Fruit fly (Drosophila melanogaster) whole organism, embryonic: Measurements from ENCODE around the gene CG10208.

Experiments
- BtbVII ChIP-seq: fragments of 200-800 bp; sonication (Bioruptor generic); optimal IDR thresholded peaks from 3 replicates; lab custom pipeline; 2017; ENCODE audit warnings: missing biosample characterization, mild to moderate bottlenecking, missing genetic modification characterization
- CG15011 ChIP-seq: fragments of 200-800 bp; sonication (Bioruptor generic); optimal IDR thresholded peaks from 3 replicates; lab custom pipeline; 2018; ENCODE audit warnings: missing biosample characterization, mild to moderate bottlenecking, missing genetic modification characterization
- CG17328 ChIP-seq: fragments of 200-800 bp; sonication (Bioruptor generic); IDR thresholded peaks from 2 replicates; pipeline ENCODE4 v1.3.6; 2022; ENCODE audit warnings: missing biosample characterization, missing genetic modification characterization
- CG17359 ChIP-seq: fragments of 200-800 bp; sonication (Bioruptor generic); optimal IDR thresholded peaks from 3 replicates; lab custom pipeline; 2018; ENCODE audit warnings: missing biosample characterization, mild to moderate bottlenecking, missing genetic modification characterization, moderate library complexity
- CG17361 ChIP-seq: fragments of 200-800 bp; sonication (Bioruptor generic); IDR thresholded peaks from 3 replicates; pipeline ENCODE4 v1.3.6; 2022; ENCODE audit warnings: missing biosample characterization, missing genetic modification characterization
- CG18476 ChIP-seq: fragments of 200-800 bp; sonication (Bioruptor generic); optimal IDR thresholded peaks from 2 replicates; lab custom pipeline; 2016; ENCODE audit warnings: missing biosample characterization, mild to moderate bottlenecking, missing genetic modification characterization
- CG2116 ChIP-seq: fragments of 200-800 bp; sonication (Bioruptor generic); optimal IDR thresholded peaks from 3 replicates; lab custom pipeline; 2018; ENCODE audit warnings: missing biosample characterization, mild to moderate bottlenecking, missing genetic modification characterization
- CG2875 ChIP-seq: fragments of 200-800 bp; sonication (Bioruptor generic); optimal IDR thresholded peaks from 2 replicates; lab custom pipeline; 2017; ENCODE audit warnings: missing biosample characterization, mild to moderate bottlenecking, missing genetic modification characterization, missing genetic modification reagents
- CG3163 ChIP-seq: fragments of 200-800 bp; sonication (Bioruptor generic); optimal IDR thresholded peaks from 3 replicates; lab custom pipeline; 2016; ENCODE audit warnings: missing biosample characterization, missing genetic modification characterization
- CG32532 ChIP-seq: fragments of 200-800 bp; sonication (Bioruptor generic); IDR thresholded peaks from 2 replicates; pipeline ENCODE4 v1.3.6; 2022; ENCODE audit warnings: missing biosample characterization, missing genetic modification characterization
- CG33213 ChIP-seq: fragments of 200-800 bp; sonication (Bioruptor generic); optimal IDR thresholded peaks from 3 replicates; lab custom pipeline; 2016; ENCODE audit warnings: missing biosample characterization, missing genetic modification characterization
- CG34422 ChIP-seq: fragments of 200-800 bp; sonication (Bioruptor generic); IDR thresholded peaks from 3 replicates; pipeline ENCODE4 v1.3.6; 2022; ENCODE audit warnings: missing biosample characterization, missing genetic modification characterization
- CG4360 ChIP-seq: fragments of 200-800 bp; sonication (Bioruptor generic); IDR thresholded peaks from 2 replicates; pipeline ENCODE4 v1.3.6; 2022; ENCODE audit warnings: missing biosample characterization, missing genetic modification characterization
- CG6765 ChIP-seq: fragments of 200-800 bp; sonication (Bioruptor generic); optimal IDR thresholded peaks from 3 replicates; lab custom pipeline; 2017; ENCODE audit warnings: missing biosample characterization, mild to moderate bottlenecking, missing genetic modification characterization
- CG8290 ChIP-seq, 3 experiments: fragments of 200-800 bp; sonication (Bioruptor generic); optimal IDR thresholded peaks; 2 replicates each; lab custom pipeline; 2016 to 2019; ENCODE audit warnings: missing biosample characterization in 3 of 3, missing genetic modification characterization in 3 of 3, mild to moderate bottlenecking in 2 of 3, moderate library complexity in 1 of 3
- CG9609 ChIP-seq: fragments of 200-800 bp; sonication (Bioruptor generic); optimal IDR thresholded peaks from 3 replicates; lab custom pipeline; 2016; ENCODE audit warnings: missing biosample characterization, missing genetic modification characterization
- CG9797 ChIP-seq: fragments of 200-800 bp; sonication (Bioruptor generic); optimal IDR thresholded peaks from 3 replicates; lab custom pipeline; 2018; ENCODE audit warnings: missing biosample characterization, mild to moderate bottlenecking, missing genetic modification characterization
- Chrac-16 ChIP-seq: fragments of 200-800 bp; sonication (Bioruptor generic); optimal IDR thresholded peaks from 3 replicates; lab custom pipeline; 2016; ENCODE audit warnings: missing biosample characterization, missing genetic modification characterization
- CrebB ChIP-seq: fragments of 200-800 bp; sonication (Bioruptor generic); optimal IDR thresholded peaks from 3 replicates; lab custom pipeline; 2018; ENCODE audit warnings: missing biosample characterization, mild to moderate bottlenecking, missing genetic modification characterization
- Dip2 ChIP-seq: fragments of 200-800 bp; sonication (Bioruptor generic); IDR thresholded peaks from 2 replicates; pipeline ENCODE4 v1.3.6; 2022; ENCODE audit warnings: missing biosample characterization, missing genetic modification characterization
- Hey ChIP-seq: fragments of 200-800 bp; sonication (Bioruptor generic); optimal IDR thresholded peaks from 3 replicates; lab custom pipeline; 2018; ENCODE audit warnings: missing biosample characterization, mild to moderate bottlenecking, missing genetic modification characterization
- Hmr ChIP-seq: fragments of 200-800 bp; sonication (Bioruptor generic); optimal IDR thresholded peaks from 3 replicates; lab custom pipeline; 2017; ENCODE audit warnings: mild to moderate bottlenecking, missing biosample characterization, missing genetic modification reagents, missing genetic modification characterization
- MBD-R2 ChIP-seq: fragments of 200-800 bp; sonication (Bioruptor generic); IDR thresholded peaks from 2 replicates; pipeline ENCODE4 v1.3.6; 2022; ENCODE audit warnings: missing biosample characterization, missing genetic modification characterization
- Med ChIP-seq: fragments of 200-800 bp; sonication (Bioruptor generic); peaks from one replicate; lab custom pipeline; 2016; ENCODE audit warnings: missing biosample characterization, missing genetic modification characterization, mild to moderate bottlenecking, inconsistent platforms, moderate library complexity
- NC2β ChIP-seq: fragments of 200-800 bp; sonication (Bioruptor generic); optimal IDR thresholded peaks from 2 replicates; lab custom pipeline; 2016; ENCODE audit warnings: missing biosample characterization, missing genetic modification characterization
- Nf-YC ChIP-seq: fragments of 200-800 bp; optimal IDR thresholded peaks from 3 replicates; lab custom pipeline; 2019; ENCODE audit warnings: missing biosample characterization, mild to moderate bottlenecking, missing genetic modification characterization, moderate library complexity
- Oli ChIP-seq: fragments of 200-800 bp; sonication (Bioruptor generic); optimal IDR thresholded peaks from 2 replicates; lab custom pipeline; 2018; ENCODE audit warnings: missing biosample characterization, mild to moderate bottlenecking, missing genetic modification characterization, moderate library complexity
- Poxn ChIP-seq: fragments of 200-800 bp; sonication (Bioruptor generic); IDR thresholded peaks from 2 replicates; pipeline ENCODE4 v1.3.6; 2022; ENCODE audit warnings: missing biosample characterization, missing genetic modification characterization
- Ravus ChIP-seq: fragments of 200-800 bp; sonication (Bioruptor generic); IDR thresholded peaks from 2 replicates; pipeline ENCODE4 v1.3.6; 2022; ENCODE audit warnings: missing biosample characterization, missing genetic modification characterization
- Tbp ChIP-seq: fragments of >200 bp; optimal IDR thresholded peaks from 2 replicates; lab custom pipeline; 2018; ENCODE audit warnings: missing biosample characterization, missing genetic modification characterization
- Xrp1 ChIP-seq: fragments of 200-800 bp; sonication (Bioruptor generic); IDR thresholded peaks from 2 replicates; pipeline ENCODE4 v1.3.6; 2022; ENCODE audit warnings: missing biosample characterization, missing genetic modification characterization
- abd-A ChIP-seq: fragments of 200-800 bp; sonication (Bioruptor generic); optimal IDR thresholded peaks from 3 replicates; lab custom pipeline; 2019; ENCODE audit warnings: missing biosample characterization, mild to moderate bottlenecking, missing genetic modification characterization, moderate library complexity
- bowl ChIP-seq: fragments of 200-800 bp; sonication (Bioruptor generic); IDR thresholded peaks from 2 replicates; pipeline ENCODE4 v1.3.6; 2022; ENCODE audit warnings: missing biosample characterization, missing genetic modification characterization
- btn ChIP-seq: fragments of 200-800 bp; sonication (Bioruptor generic); optimal IDR thresholded peaks from 2 replicates; lab custom pipeline; 2016; ENCODE audit warnings: missing biosample characterization, missing genetic modification characterization
- chm ChIP-seq: fragments of 200-800 bp; sonication (Bioruptor generic); IDR thresholded peaks from 2 replicates; pipeline ENCODE4 v1.3.6; 2022; ENCODE audit warnings: missing biosample characterization, missing genetic modification characterization
- ci ChIP-seq: fragments of 200-800 bp; sonication (Bioruptor generic); IDR thresholded peaks from 3 replicates; pipeline ENCODE4 v1.3.6; 2022; ENCODE audit warnings: missing biosample characterization, missing genetic modification characterization
- da ChIP-seq: fragments of 200-800 bp; sonication (Bioruptor generic); optimal IDR thresholded peaks from 2 replicates; lab custom pipeline; 2016; ENCODE audit warnings: missing biosample characterization, missing genetic modification characterization
- emc ChIP-seq: fragments of 200-800 bp; sonication (Bioruptor generic); optimal IDR thresholded peaks from 2 replicates; lab custom pipeline; 2016; ENCODE audit warnings: missing biosample characterization, missing genetic modification characterization
- fd64A ChIP-seq: fragments of 200-800 bp; sonication (Bioruptor generic); optimal IDR thresholded peaks from 3 replicates; lab custom pipeline; 2018; ENCODE audit warnings: missing biosample characterization, mild to moderate bottlenecking, missing genetic modification characterization
- gce ChIP-seq: fragments of 200-800 bp; sonication (Bioruptor generic); IDR thresholded peaks from 3 replicates; pipeline ENCODE4 v1.3.6; 2022; ENCODE audit warnings: missing biosample characterization, missing genetic modification characterization
- hbn ChIP-seq: fragments of 200-800 bp; sonication (Bioruptor generic); IDR thresholded peaks from 2 replicates; pipeline ENCODE4 v1.3.6; 2022; ENCODE audit warnings: missing biosample characterization, missing genetic modification characterization; ENCODE audit not compliant: partially characterized antibody
- kah ChIP-seq: fragments of 200-800 bp; sonication (Bioruptor generic); optimal IDR thresholded peaks from 2 replicates; lab custom pipeline; 2018; ENCODE audit warnings: missing biosample characterization, mild to moderate bottlenecking, missing genetic modification characterization
- mam ChIP-seq: fragments of 200-800 bp; sonication (Bioruptor generic); optimal IDR thresholded peaks from 3 replicates; lab custom pipeline; 2016; ENCODE audit warnings: missing biosample characterization, missing genetic modification characterization
- nerfin-1 ChIP-seq: fragments of 200-800 bp; sonication (Bioruptor generic); optimal IDR thresholded peaks from 3 replicates; lab custom pipeline; 2019; ENCODE audit warnings: missing biosample characterization, mild to moderate bottlenecking, missing genetic modification characterization, moderate library complexity
- oc ChIP-seq: fragments of 200-800 bp; sonication (Bioruptor generic); optimal IDR thresholded peaks from 2 replicates; lab custom pipeline; 2018; ENCODE audit warnings: missing biosample characterization, mild to moderate bottlenecking, missing genetic modification characterization, moderate library complexity
- seq ChIP-seq: fragments of 200-800 bp; sonication (Bioruptor generic); IDR thresholded peaks from 2 replicates; pipeline ENCODE4 v1.3.6; 2022; ENCODE audit warnings: missing biosample characterization, missing genetic modification characterization
- sug ChIP-seq: fragments of 200-800 bp; optimal IDR thresholded peaks from 2 replicates; lab custom pipeline; 2019; ENCODE audit warnings: missing biosample characterization, mild to moderate bottlenecking, missing genetic modification characterization, moderate library complexity
- usp ChIP-seq: fragments of >200 bp; optimal IDR thresholded peaks from 2 replicates; lab custom pipeline; 2017; ENCODE audit warnings: missing biosample characterization, missing genetic modification characterization
- yki ChIP-seq: fragments of >200 bp; optimal IDR thresholded peaks from 3 replicates; lab custom pipeline; 2018
- zen ChIP-seq: fragments of 200-800 bp; sonication (Bioruptor generic); optimal IDR thresholded peaks from 3 replicates; lab custom pipeline; 2018; ENCODE audit warnings: missing biosample characterization, mild to moderate bottlenecking, missing genetic modification characterization, moderate library complexity
- zfh2 ChIP-seq: fragments of 200-800 bp; sonication (Bioruptor generic); optimal IDR thresholded peaks from 2 replicates; lab custom pipeline; 2016; ENCODE audit warnings: missing biosample characterization, missing genetic modification characterization

CG10208 gene

DNA sequence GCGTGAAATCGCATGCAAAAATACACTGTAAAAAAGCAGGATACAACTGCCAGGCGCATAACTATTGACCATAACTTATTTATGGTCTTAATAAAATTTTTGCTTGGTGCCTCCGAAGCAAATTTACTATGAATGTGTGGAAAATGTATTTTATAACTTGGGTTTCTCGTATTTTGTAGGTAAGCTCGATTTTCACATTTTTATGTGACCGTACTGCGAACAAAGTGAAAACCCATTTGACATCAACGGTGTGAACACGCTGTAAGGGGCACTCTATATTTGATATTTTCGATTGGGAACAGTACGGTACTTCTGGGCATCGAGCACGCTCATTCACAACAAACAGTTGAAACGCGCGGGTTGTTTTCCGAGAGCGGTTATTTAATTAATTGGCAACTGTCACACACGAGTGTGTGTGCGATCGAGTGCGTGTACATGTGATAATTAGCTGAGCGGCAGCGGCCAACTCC lies 7.6 kb upstream of the CG10208 start, which contains the start of the genes Nup98-96 and mbc (continued):
- TF ChIP-seq CG15011 (GFP tag; lab: Kevin White, UChicago) (peak; percentile 27), CG6765 (GFP tag; lab: Kevin White, UChicago) (peak; percentile 61), seq (GFP tag; lab: Robert Waterston, UW) (peak; percentile 76), Xrp1 (GFP tag; lab: Robert Waterston, UW) (peak; percentile 80), MBD-R2 (GFP tag; lab: Robert Waterston, UW) (peak; percentile 67; the same call in 1 of the 2 replicates), CG17359 (tag; lab: Kevin White, UChicago) (peak; percentile 73), Chrac-16 (peak; percentile 91), CG8290 (GFP tag; optimal IDR thresholded peaks at IDR 0.05; lab: Kevin White, UChicago) (peak; percentile 90), CG8290 (tag; optimal IDR thresholded peaks at IDR 0.05; lab: Kevin White, UChicago) (peak; percentile 71 to 73), zfh2 (GFP tag; lab: Kevin White, UChicago) (peak; percentile 94), ci (GFP tag; lab: Robert Waterston, UW) (peak; percentile 75), CG33213 (GFP tag; lab: Kevin White, UChicago) (peak; percentile 91), Poxn (GFP tag; lab: Robert Waterston, UW) (peak; percentile 44; the same call in 1 of the 2 replicates), sug (peak; percentile 88), abd-A (no peak), zen (tag; lab: Kevin White, UChicago) (peak; percentile 84), CG3163 (GFP tag; lab: Kevin White, UChicago) (peak; percentile 81), CG17328 (GFP tag; lab: Robert Waterston, UW) (peak; percentile 84), CG17361 (GFP tag; lab: Robert Waterston, UW) (peak; percentile 88), mam (GFP tag; lab: Kevin White, UChicago) (peak; percentile 96), CG2875 (GFP tag; lab: Kevin White, UChicago) (peak; percentile 38), CG18476 (peak; percentile 86), Med (GFP tag; lab: Kevin White, UChicago) (peak; percentile 98), Tbp (no peak), Oli (tag; lab: Kevin White, UChicago) (peak; percentile 82), hbn (GFP tag; lab: Robert Waterston, UW) (no peak), btn (GFP tag; lab: Kevin White, UChicago) (peak; percentile 58), usp (no peak), CrebB (peak; percentile 37), kah (GFP tag; lab: Kevin White, UChicago) (peak; percentile 44), Nf-YC (tag; lab: Kevin White, UChicago) (peak; percentile 75), CG9797 (GFP tag; lab: Kevin White, UChicago) (peak; percentile 100), chm (GFP tag; lab: Robert Waterston, UW) (peak; percentile 86), CG4360 (peak; percentile 10; the same call in 1 of the 2 replicates), Dip2 (no peak), fd64A (GFP tag; lab: Kevin White, UChicago) (no peak), gce (GFP tag; lab: Robert Waterston, UW) (peak; percentile 48; the same call in 1 of the 3 replicates), NC2β (peak; percentile 82), yki (no peak), CG9609 (GFP tag; lab: Kevin White, UChicago) (peak; percentile 93), Hey (tag; lab: Kevin White, UChicago) (peak; percentile 28), CG2116 (peak; percentile 63), bowl (peak; percentile 15; the same call in 1 of the 2 replicates), da (GFP tag; lab: Kevin White, UChicago) (peak; percentile 77), nerfin-1 (tag; lab: Kevin White, UChicago) (peak; percentile 72), emc (GFP tag; lab: Kevin White, UChicago) (peak; percentile 84), BtbVII (GFP tag; lab: Kevin White, UChicago) (peak; percentile 51), CG32532 (GFP tag; lab: Robert Waterston, UW) (peak; percentile 85), Hmr (peak; percentile 81), oc (tag; lab: Kevin White, UChicago) (peak; percentile 68), CG34422 (GFP tag; lab: Robert Waterston, UW) (peak; percentile 86), Ravus (peak; percentile 20; the same call in 1 of the 2 replicates)
